Worm (Caenorhabditis elegans): ENCODE data around the gene C37C3.12.

- no peak for TF ChIP-seq dao-5 (tag; optimal IDR thresholded peaks at IDR 0.05)
- TF ChIP-seq him-1 (tag; optimal IDR thresholded peaks at IDR 0.05) = no peak
Measured at ce11 chrV:7884441-7884840, 45.1 kb upstream of the C37C3.12 start.
